Worm (Caenorhabditis elegans): ENCODE results near the gene C46F11.4.

DNA sequence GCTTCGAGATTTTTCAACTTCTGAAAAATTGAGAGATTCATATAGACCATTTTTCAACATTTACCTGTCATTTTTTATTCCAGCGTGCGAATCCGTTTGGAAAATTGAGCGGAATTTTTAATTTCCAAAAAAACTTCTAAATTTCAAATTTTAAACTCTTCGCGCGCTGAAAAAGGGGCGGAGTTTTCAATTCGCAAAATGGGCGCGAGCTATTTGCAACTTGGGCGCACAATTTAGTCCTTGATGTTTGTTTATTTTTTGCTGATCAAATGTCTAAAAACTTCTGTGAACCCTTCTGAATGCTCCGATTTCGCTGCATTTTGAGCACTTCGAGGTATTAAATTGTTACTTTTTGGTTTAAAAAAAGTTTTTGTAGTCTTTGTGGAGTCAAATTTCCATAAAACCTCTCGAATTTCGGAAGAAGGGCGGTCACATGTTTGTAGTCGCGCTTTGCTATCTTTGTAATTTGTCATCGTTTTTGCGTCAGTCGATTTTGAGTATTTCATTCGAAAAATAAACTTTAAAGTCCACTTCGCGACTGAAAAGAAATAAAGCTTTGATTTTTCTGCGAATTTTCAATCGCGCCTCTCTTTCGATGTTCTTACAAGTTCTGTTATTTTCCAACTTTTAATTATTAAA, 13.3 kb downstream of the C46F11.4 start, which contains the start of the genes madf-8 and gsr-1:
- TF ChIP-seq him-1 (tag; optimal IDR thresholded peaks at IDR 0.05), result no peak
- TF ChIP-seq dao-5 (tag; optimal IDR thresholded peaks at IDR 0.05), result no peak
